Worm (Caenorhabditis elegans): ENCODE data around the gene fbxa-5.
A peak's percentile ranks its signal among the peaks of the same experiment; 100 is the strongest.

fbxa-5 gene

ce11 chrIII:1323555-1323954 is 16.6 kb downstream of the fbxa-5 start:
- no peak for TF ChIP-seq ceh-45 (GFP tag; IDR thresholded peaks at IDR 0.05)
- TF ChIP-seq hlh-15 (tag; optimal IDR thresholded peaks at IDR 0.05): no peak
- TF ChIP-seq elt-2 (tag; optimal IDR thresholded peaks at IDR 0.05): peak; percentile 91
- no peak for TF ChIP-seq ceh-14 (tag; optimal IDR thresholded peaks at IDR 0.05)
- no peak for TF ChIP-seq ceh-19 (GFP tag; optimal IDR thresholded peaks at IDR 0.05)
- no peak for TF ChIP-seq sdc-2 (tag; optimal IDR thresholded peaks at IDR 0.05)
- no peak for TF ChIP-seq pha-4 (tag; optimal IDR thresholded peaks at IDR 0.05)
- TF ChIP-seq tbx-7 (tag; optimal IDR thresholded peaks at IDR 0.05): no peak

DNA sequence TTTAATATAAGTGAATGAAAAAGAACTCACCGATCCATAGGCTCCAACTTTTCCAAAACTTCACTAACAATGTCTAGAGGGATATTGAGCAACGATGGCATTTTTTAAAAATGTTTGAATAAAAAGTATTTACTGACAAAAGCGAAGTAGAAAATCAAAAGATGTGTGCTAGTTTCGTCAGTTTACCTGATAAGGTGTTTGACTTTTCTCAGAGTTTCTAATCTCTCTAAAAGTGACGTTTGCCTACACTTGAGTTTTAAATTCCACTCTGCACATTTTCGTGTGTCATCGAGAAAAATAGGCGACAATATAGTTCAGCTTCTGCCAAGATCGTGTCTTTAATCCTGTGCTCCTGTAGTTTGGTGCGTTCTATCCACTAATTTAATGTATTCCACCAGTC is 18.6 kb downstream of the fbxa-5 start, which contains the start of gene fbxa-15:
fbxa-15 (minus strand) TSS at position 101 of the 400 bp plus-strand sequence.
- TF ChIP-seq F13H6.1 (tag; optimal IDR thresholded peaks at IDR 0.05) (no peak), ama-1 (optimal IDR thresholded peaks at IDR 0.05) (no peak)

DNA sequence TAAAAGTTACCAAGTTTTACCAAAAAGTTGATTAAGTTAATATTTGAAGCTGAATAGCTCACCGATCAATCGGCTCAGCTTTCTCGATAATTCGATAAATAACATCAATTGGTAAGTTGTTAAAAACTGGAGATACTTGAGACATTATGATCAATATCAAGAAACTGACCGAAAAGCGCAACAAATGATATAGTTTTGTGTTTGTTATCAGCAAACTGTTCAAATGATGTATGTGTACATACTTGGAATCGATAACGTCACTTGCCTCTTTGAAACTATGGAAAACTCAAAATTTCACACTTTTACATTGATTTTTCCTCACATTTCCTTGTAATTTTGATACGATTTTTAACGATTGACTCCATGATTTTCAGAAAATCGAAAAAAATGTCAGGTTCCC is 25.1 kb downstream of the fbxa-5 start, which contains the start of the genes fbxa-80 and fbxa-19:
fbxa-80 (minus strand) TSS at position 173 of the 400 bp plus-strand sequence.
fbxa-19 (plus strand) TSS at position 364 of the 400 bp plus-strand sequence.
- no peak for TF ChIP-seq pqm-1 (tag; optimal IDR thresholded peaks at IDR 0.05)
- TF ChIP-seq ceh-31 (tag; optimal IDR thresholded peaks at IDR 0.05): no peak
- TF ChIP-seq ceh-30 (tag; optimal IDR thresholded peaks at IDR 0.05): no peak
- TF ChIP-seq elt-4 (tag; optimal IDR thresholded peaks at IDR 0.05): no peak
- TF ChIP-seq fkh-10 (GFP tag; optimal IDR thresholded peaks at IDR 0.05): no peak
- TF ChIP-seq mec-3 (tag; optimal IDR thresholded peaks at IDR 0.05; ENCODE audit: borderline replicate concordance): no peak
- TF ChIP-seq ahr-1 (tag; optimal IDR thresholded peaks at IDR 0.05): no peak
- TF ChIP-seq unc-42 (tag; optimal IDR thresholded peaks at IDR 0.05): no peak
- TF ChIP-seq ref-2 (tag; optimal IDR thresholded peaks at IDR 0.05): no peak
- no peak for TF ChIP-seq hlh-13 (GFP tag; optimal IDR thresholded peaks at IDR 0.05)
- TF ChIP-seq madf-2 (tag; optimal IDR thresholded peaks at IDR 0.05): no peak
- no peak for TF ChIP-seq ceh-45 (GFP tag; IDR thresholded peaks at IDR 0.05)
- no peak for TF ChIP-seq pha-2 (tag; optimal IDR thresholded peaks at IDR 0.05)
- no peak for TF ChIP-seq ceh-48 (tag; optimal IDR thresholded peaks at IDR 0.05)
- no peak for TF ChIP-seq ceh-9 (tag; optimal IDR thresholded peaks at IDR 0.05)
- TF ChIP-seq npax-4 (tag; optimal IDR thresholded peaks at IDR 0.05): no peak
- TF ChIP-seq fax-1 (tag; optimal IDR thresholded peaks at IDR 0.05): no peak

- TF ChIP-seq fax-1 (tag; optimal IDR thresholded peaks at IDR 0.05) (no peak), sdc-2 (tag; optimal IDR thresholded peaks at IDR 0.05) (no peak)
These were observed 25.9 kb downstream of the fbxa-5 start for ce11 chrIII:1314283-1314682.

DNA sequence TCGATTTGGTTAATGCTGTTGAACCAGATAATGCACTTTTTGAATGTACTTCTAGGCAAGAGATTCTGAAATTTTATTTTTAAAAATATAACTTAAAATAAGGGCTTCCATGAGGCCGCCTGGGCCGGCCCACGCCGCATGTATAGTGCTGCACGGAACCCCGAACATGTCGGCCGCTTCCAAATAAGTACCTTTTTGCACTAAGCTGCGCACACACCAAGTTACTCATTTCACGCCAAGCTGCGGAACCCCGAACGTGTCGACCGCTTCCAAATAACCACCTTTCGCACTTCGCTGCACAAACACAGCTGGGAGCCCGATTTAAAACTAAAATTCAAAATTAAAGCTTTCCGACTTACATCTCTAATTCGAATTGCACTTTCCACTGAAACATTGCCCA is 28.8 kb downstream of the fbxa-5 start:
- no peak for TF ChIP-seq ceh-31 (tag; optimal IDR thresholded peaks at IDR 0.05)
- TF ChIP-seq sox-4 (tag; optimal IDR thresholded peaks at IDR 0.05): no peak
- no peak for TF ChIP-seq ceh-9 (tag; optimal IDR thresholded peaks at IDR 0.05)
- TF ChIP-seq pha-2 (tag; optimal IDR thresholded peaks at IDR 0.05): no peak
- TF ChIP-seq hlh-13 (GFP tag; optimal IDR thresholded peaks at IDR 0.05): no peak
- no peak for TF ChIP-seq lin-11 (tag; optimal IDR thresholded peaks at IDR 0.05)
- TF ChIP-seq ceh-6 (GFP tag; optimal IDR thresholded peaks at IDR 0.05): no peak
- no peak for TF ChIP-seq unc-55 (GFP tag; optimal IDR thresholded peaks at IDR 0.05)
- TF ChIP-seq gmeb-2 (tag; optimal IDR thresholded peaks at IDR 0.05): no peak

DNA sequence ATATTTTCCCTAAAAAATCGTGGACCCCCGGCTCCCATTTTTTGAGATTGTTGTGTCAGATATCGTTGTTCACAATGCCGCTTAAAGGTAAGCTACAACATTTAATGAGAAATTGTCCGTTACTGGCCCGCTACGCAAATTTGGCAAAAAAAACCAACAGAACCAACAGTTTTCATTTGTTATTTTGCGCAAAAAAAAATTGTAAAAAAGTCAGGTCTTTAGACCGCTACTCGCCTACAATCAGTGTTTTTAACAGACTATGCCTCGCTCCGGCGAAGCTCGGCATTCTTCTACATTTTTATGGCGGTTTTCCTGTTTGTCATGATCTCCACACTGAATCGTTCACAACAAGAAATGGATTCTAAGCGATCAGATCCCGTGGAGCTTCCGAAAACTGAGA is 31.3 kb downstream of the fbxa-5 start, which contains the start of gene Y82E9BL.12:
Y82E9BL.12 (plus strand) TSS at position 301 of the 400 bp plus-strand sequence.
- TF ChIP-seq sox-2 (GFP tag; IDR thresholded peaks at IDR 0.05): no peak
- TF ChIP-seq ceh-14 (tag; optimal IDR thresholded peaks at IDR 0.05): no peak
- no peak for TF ChIP-seq lim-6 (tag; optimal IDR thresholded peaks at IDR 0.05)
- no peak for TF ChIP-seq unc-3 (GFP tag; conservative IDR thresholded peaks at IDR 0.05)
- TF ChIP-seq unc-3 (tag; optimal IDR thresholded peaks at IDR 0.05): no peak
- no peak for TF ChIP-seq ceh-24 (tag; optimal IDR thresholded peaks at IDR 0.05)
- TF ChIP-seq ets-4 (tag; optimal IDR thresholded peaks at IDR 0.05): no peak
- no peak for TF ChIP-seq hlh-13 (GFP tag; optimal IDR thresholded peaks at IDR 0.05)
- no peak for TF ChIP-seq ceh-31 (tag; optimal IDR thresholded peaks at IDR 0.05)
- TF ChIP-seq ttx-3 (tag; optimal IDR thresholded peaks at IDR 0.05): no peak
- no peak for TF ChIP-seq pag-3 (tag; optimal IDR thresholded peaks at IDR 0.05; ENCODE audit: borderline replicate concordance)
- TF ChIP-seq ceh-45 (GFP tag; IDR thresholded peaks at IDR 0.05): no peak
- no peak for TF ChIP-seq ceh-18 (tag; optimal IDR thresholded peaks at IDR 0.05)
- no peak for TF ChIP-seq npax-4 (tag; optimal IDR thresholded peaks at IDR 0.05)

Data from whole organism, late embryonic.